Worm (Caenorhabditis elegans): ENCODE measurements around the gene C39E9.7.

The C39E9.7 gene

ce11 chrIV:13027801-13028641, 48.5 kb downstream of the C39E9.7 start:
- TF ChIP-seq lim-7 (GFP tag; IDR thresholded peaks at IDR 0.05): no peak
- TF ChIP-seq dmd-9 (GFP tag; IDR thresholded peaks at IDR 0.05): no peak
- no peak for TF ChIP-seq T20F7.1 (GFP tag; optimal IDR thresholded peaks at IDR 0.05)
- TF ChIP-seq unc-62 (GFP tag; optimal IDR thresholded peaks at IDR 0.05 in 1 of 2): peak in 1 of 2 experiments; percentile 97
- no peak for TF ChIP-seq unc-62 (tag; optimal IDR thresholded peaks at IDR 0.05)
- peak; percentile 7 for TF ChIP-seq rbr-2 (tag; optimal IDR thresholded peaks at IDR 0.05)
- peak; percentile 8 for TF ChIP-seq mes-2 (tag; optimal IDR thresholded peaks at IDR 0.05; ENCODE audit: poor library complexity, severe bottlenecking)
- 0 out of 2 replicates have a peak, but pooled peaks have one; percentile 5 for TF ChIP-seq hmg-1.1 (GFP tag; IDR thresholded peaks at IDR 0.05)
- TF ChIP-seq snpc-4 (tag; optimal IDR thresholded peaks at IDR 0.05): no peak
- TF ChIP-seq nhr-25 (tag; optimal IDR thresholded peaks at IDR 0.05; ENCODE audit: borderline replicate concordance, insufficient read depth): peak; percentile 18
- peak; percentile 7 for TF ChIP-seq mxl-3 (GFP tag; optimal IDR thresholded peaks at IDR 0.05)

- no peak for TF ChIP-seq saeg-2 (GFP tag; IDR thresholded peaks at IDR 0.05)
- no peak for TF ChIP-seq rbr-2 (tag; optimal IDR thresholded peaks at IDR 0.05)
- TF ChIP-seq lir-3 (tag; optimal IDR thresholded peaks at IDR 0.05): no peak
- TF ChIP-seq lin-39 (tag; optimal IDR thresholded peaks at IDR 0.05): no peak
- TF ChIP-seq daf-16 (GFP tag; optimal IDR thresholded peaks at IDR 0.05): no peak
- TF ChIP-seq daf-16 (tag; optimal IDR thresholded peaks at IDR 0.05): peak; percentile 87
- TF ChIP-seq T20F7.1 (GFP tag; optimal IDR thresholded peaks at IDR 0.05): no peak
- peak; percentile 21 for TF ChIP-seq mep-1 (tag; optimal IDR thresholded peaks at IDR 0.05)
- peak; percentile 6 for TF ChIP-seq zip-2 (tag; optimal IDR thresholded peaks at IDR 0.05)
- TF ChIP-seq spr-3 (GFP tag; optimal IDR thresholded peaks at IDR 0.05): no peak
- TF ChIP-seq lsy-2 (tag; optimal IDR thresholded peaks at IDR 0.05): peak in 1 of 2 experiments; percentile 1
- TF ChIP-seq mdl-1 (tag; optimal IDR thresholded peaks at IDR 0.05): no peak
- TF ChIP-seq arid-1 (GFP tag; conservative IDR thresholded peaks at IDR 0.05): no peak
- peak; percentile 93 for TF ChIP-seq mxl-2 (GFP tag; conservative IDR thresholded peaks at IDR 0.05)
- no peak for TF ChIP-seq ceh-44 (GFP tag; IDR thresholded peaks at IDR 0.05)
- no peak for TF ChIP-seq mdt-29 (GFP tag; IDR thresholded peaks at IDR 0.05)
- TF ChIP-seq Y105C5A.15 (GFP tag; IDR thresholded peaks at IDR 0.05): no peak
- TF ChIP-seq pha-4 (GFP tag; IDR thresholded peaks at IDR 0.05): no peak
- TF ChIP-seq pha-4 (tag; optimal IDR thresholded peaks at IDR 0.05): no peak
- TF ChIP-seq F37D6.2 (tag; optimal IDR thresholded peaks at IDR 0.05): no peak
- no peak for TF ChIP-seq nhr-6 (tag; optimal IDR thresholded peaks at IDR 0.05)
- peak; percentile 72 for TF ChIP-seq dve-1 (tag; optimal IDR thresholded peaks at IDR 0.05; ENCODE audit: insufficient read depth)
- TF ChIP-seq ceh-82 (tag; optimal IDR thresholded peaks at IDR 0.05): no peak
- no peak for TF ChIP-seq unc-130 (GFP tag; optimal IDR thresholded peaks at IDR 0.05)
- no peak for TF ChIP-seq nhr-111 (GFP tag; optimal IDR thresholded peaks at IDR 0.05)
- TF ChIP-seq dmd-6 (GFP tag; IDR thresholded peaks at IDR 0.05): peak; percentile 91
- TF ChIP-seq Y75B8A.6 (GFP tag; IDR thresholded peaks at IDR 0.05): no peak
- no peak for TF ChIP-seq fkh-10 (GFP tag; optimal IDR thresholded peaks at IDR 0.05)
- TF ChIP-seq lim-7 (GFP tag; IDR thresholded peaks at IDR 0.05): no peak
- TF ChIP-seq nhr-48 (tag; optimal IDR thresholded peaks at IDR 0.05): peak; percentile 95
- no peak for TF ChIP-seq nhr-42 (GFP tag; IDR thresholded peaks at IDR 0.05)
- TF ChIP-seq dmd-8 (GFP tag; IDR thresholded peaks at IDR 0.05): no peak
- no peak for TF ChIP-seq zfp-2 (tag; optimal IDR thresholded peaks at IDR 0.05)
- TF ChIP-seq gei-8 (GFP tag; optimal IDR thresholded peaks at IDR 0.05): peak; percentile 12
- TF ChIP-seq dmd-9 (GFP tag; IDR thresholded peaks at IDR 0.05): no peak
- peak; percentile 28; the same call in 1 of the 2 replicates for TF ChIP-seq ceh-20 (GFP tag; IDR thresholded peaks at IDR 0.05)
- TF ChIP-seq nhr-25 (tag; optimal IDR thresholded peaks at IDR 0.05; ENCODE audit: borderline replicate concordance, insufficient read depth): no peak
- no peak for TF ChIP-seq egl-43 (GFP tag; IDR thresholded peaks at IDR 0.05)
- TF ChIP-seq duxl-1 (tag; optimal IDR thresholded peaks at IDR 0.05; ENCODE audit: poor library complexity): no peak
- TF ChIP-seq jun-1 (tag; optimal IDR thresholded peaks at IDR 0.05): no peak
- no peak for TF ChIP-seq egl-27 (tag; optimal IDR thresholded peaks at IDR 0.05)
These were observed 49.8 kb downstream of the C39E9.7 start for ce11 chrIV:13026762-13027161.

Data from whole organism, L4 larva.